Fruit fly (Drosophila melanogaster): ENCODE measurements around the gene TORIP.

dm6 chr3L:19815472-19816150, 10.7 kb upstream of the TORIP start, which contains the start of gene cyc:
- TF ChIP-seq CG7368 (GFP tag; optimal IDR thresholded peaks at IDR 0.05) (no peak), OdsH (GFP tag; optimal IDR thresholded peaks at IDR 0.05) (no peak), CG8119 (GFP tag; IDR thresholded peaks at IDR 0.05) (peak; percentile 47; the same call in 2 of the 3 replicates), CG3032 (tag; optimal IDR thresholded peaks at IDR 0.05) (no peak), CG6163 (GFP tag; IDR thresholded peaks at IDR 0.05) (peak; percentile 56; the same call in 2 of the 3 replicates), spab (GFP tag; optimal IDR thresholded peaks at IDR 0.05) (no peak), CG8319 (GFP tag; optimal IDR thresholded peaks at IDR 0.05) (no peak), CG11762 (GFP tag; optimal IDR thresholded peaks at IDR 0.05; ENCODE audit: insufficient read depth) (no peak), lz (GFP tag; optimal IDR thresholded peaks at IDR 0.05) (peak; percentile 28), fd59A (GFP tag; optimal IDR thresholded peaks at IDR 0.05) (no peak), net (GFP tag; optimal IDR thresholded peaks at IDR 0.05) (no peak)
